Worm (Caenorhabditis elegans) whole organism, L3 larva: ENCODE data around the gene col-126.
"Not testable (repeated sequence)": the region's sequence is repeated elsewhere in the genome, so short reads cannot be mapped to it uniquely, and the experiment has no call there.

ENCODE experiments used
- R02D3.7 ChIP-seq: fragments of 150-350 bp; optimal IDR thresholded peaks from 2 replicates; lab custom pipeline; 2014; ENCODE audit warnings: missing biosample characterization, missing genetic modification characterization
- ZK546.5 ChIP-seq: sonication (generic microtip); optimal IDR thresholded peaks from 2 replicates; lab custom pipeline; 2017; ENCODE audit warnings: missing biosample characterization, missing genetic modification characterization
- ama-1 ChIP-seq: fragments of 150-350 bp; optimal IDR thresholded peaks from 2 replicates; lab custom pipeline; 2018
- ceh-28 ChIP-seq: fragments of 150-350 bp; optimal IDR thresholded peaks from 2 replicates; lab custom pipeline; 2014; ENCODE audit warnings: missing biosample characterization, missing genetic modification reagents, missing genetic modification characterization
- ceh-82 ChIP-seq: fragments of 150-350 bp; optimal IDR thresholded peaks from 2 replicates; lab custom pipeline; 2014; ENCODE audit warnings: missing biosample characterization, missing genetic modification characterization
- ceh-9 ChIP-seq: sonication (generic microtip); optimal IDR thresholded peaks from 2 replicates; lab custom pipeline; 2018; ENCODE audit warnings: missing biosample characterization, missing genetic modification characterization
- egl-27 ChIP-seq: sonication (generic microtip); optimal IDR thresholded peaks from 4 replicates; lab custom pipeline; 2017; ENCODE audit warnings: missing biosample characterization, missing genetic modification reagents, missing genetic modification characterization
- egl-5 ChIP-seq: fragments of 150-350 bp; optimal IDR thresholded peaks from 2 replicates; lab custom pipeline; 2017; ENCODE audit warnings: missing biosample characterization, missing genetic modification reagents, missing genetic modification characterization, inconsistent platforms
- elt-1 ChIP-seq: fragments of 150-350 bp; optimal IDR thresholded peaks from 2 replicates; lab custom pipeline; 2014; ENCODE audit warnings: missing biosample characterization, missing genetic modification characterization
- elt-2 ChIP-seq: sonication (generic microtip); optimal IDR thresholded peaks from 2 replicates; lab custom pipeline; 2016; ENCODE audit warnings: missing genetic modification reagents, mild to moderate bottlenecking, missing genetic modification characterization, missing compliant biosample characterization
- elt-3 ChIP-seq, 3 experiments: fragments of 150-350 bp in 1 of 3; sonication (generic microtip) in 2 of 3; optimal IDR thresholded peaks; 2 replicates in 2 of 3; 4 replicates in 1 of 3; lab custom pipeline; 2014 to 2017; ENCODE audit warnings: missing biosample characterization in 3 of 3, missing genetic modification characterization in 3 of 3
- eor-1 ChIP-seq, 2 experiments: fragments of 150-350 bp; optimal IDR thresholded peaks; 2 replicates each; lab custom pipeline; 2014 to 2018; ENCODE audit warnings: missing biosample characterization in 2 of 2, missing genetic modification characterization in 2 of 2
- fkh-10 ChIP-seq: sonication (generic microtip); optimal IDR thresholded peaks from 2 replicates; lab custom pipeline; 2017; ENCODE audit warnings: missing biosample characterization, missing genetic modification reagents, missing genetic modification characterization
- fkh-2 ChIP-seq: fragments of 150-350 bp; optimal IDR thresholded peaks from 2 replicates; lab custom pipeline; 2014; ENCODE audit warnings: missing biosample characterization, missing genetic modification reagents, missing genetic modification characterization
- fos-1 ChIP-seq: fragments of 150-350 bp; optimal IDR thresholded peaks from 2 replicates; lab custom pipeline; 2014; ENCODE audit warnings: missing biosample characterization, missing genetic modification characterization
- hmg-11 ChIP-seq: sonication (generic microtip); optimal IDR thresholded peaks from 2 replicates; lab custom pipeline; 2016; ENCODE audit warnings: missing genetic modification characterization, missing compliant biosample characterization
- jun-1 ChIP-seq: fragments of 150-350 bp; optimal IDR thresholded peaks from 2 replicates; lab custom pipeline; 2014; ENCODE audit warnings: missing biosample characterization, missing genetic modification reagents, missing genetic modification characterization
- lin-15B ChIP-seq: fragments of 150-350 bp; optimal IDR thresholded peaks from 2 replicates; lab custom pipeline; 2014; ENCODE audit warnings: missing biosample characterization, missing genetic modification characterization
- mdl-1 ChIP-seq: fragments of 150-350 bp; optimal IDR thresholded peaks from 2 replicates; lab custom pipeline; 2014; ENCODE audit warnings: missing biosample characterization, missing genetic modification characterization
- nhr-11 ChIP-seq: fragments of 150-350 bp; optimal IDR thresholded peaks from 2 replicates; lab custom pipeline; 2014; ENCODE audit warnings: missing biosample characterization, missing genetic modification characterization
- nhr-12 ChIP-seq: fragments of 150-350 bp; optimal IDR thresholded peaks from 2 replicates; lab custom pipeline; 2014; ENCODE audit warnings: missing biosample characterization, missing genetic modification characterization
- nhr-23 ChIP-seq: fragments of 150-350 bp; optimal IDR thresholded peaks from 2 replicates; lab custom pipeline; 2014; ENCODE audit warnings: missing biosample characterization, missing genetic modification reagents, missing genetic modification characterization
- nhr-237 ChIP-seq: fragments of 150-350 bp; optimal IDR thresholded peaks from 2 replicates; lab custom pipeline; 2014; ENCODE audit warnings: missing biosample characterization, missing genetic modification characterization
- nhr-43 ChIP-seq: sonication (generic microtip); optimal IDR thresholded peaks from 2 replicates; lab custom pipeline; 2016; ENCODE audit warnings: mild to moderate bottlenecking, missing genetic modification characterization, missing compliant biosample characterization; ENCODE audit not compliant: poor library complexity, severe bottlenecking
- nhr-77 ChIP-seq: fragments of 150-350 bp; optimal IDR thresholded peaks from 2 replicates; lab custom pipeline; 2014; ENCODE audit warnings: missing biosample characterization, missing genetic modification characterization
- pha-4 ChIP-seq: fragments of 150-350 bp; optimal IDR thresholded peaks from 2 replicates; lab custom pipeline; 2014; ENCODE audit warnings: missing biosample characterization, missing genetic modification reagents, missing genetic modification characterization
- pqm-1 ChIP-seq: fragments of 150-350 bp; optimal IDR thresholded peaks from 2 replicates; lab custom pipeline; 2017; ENCODE audit warnings: missing biosample characterization, missing genetic modification characterization, inconsistent platforms
- sea-2 ChIP-seq: fragments of 150-350 bp; sonication (generic microtip); optimal IDR thresholded peaks from 4 replicates; lab custom pipeline; 2014; ENCODE audit warnings: missing biosample characterization, missing genetic modification reagents, missing genetic modification characterization
- skn-1 ChIP-seq: fragments of 150-350 bp; optimal IDR thresholded peaks from 2 replicates; lab custom pipeline; 2014; ENCODE audit warnings: missing biosample characterization, missing genetic modification characterization
- snpc-4 ChIP-seq: fragments of 150-350 bp; optimal IDR thresholded peaks from 2 replicates; lab custom pipeline; 2014; ENCODE audit warnings: missing biosample characterization, missing genetic modification characterization
- unc-62 ChIP-seq: fragments of 150-350 bp; sonication (generic microtip); optimal IDR thresholded peaks from 4 replicates; lab custom pipeline; 2014; ENCODE audit warnings: missing biosample characterization, missing genetic modification reagents, missing genetic modification characterization
- ztf-11 ChIP-seq: fragments of 150-350 bp; optimal IDR thresholded peaks from 2 replicates; lab custom pipeline; 2014; ENCODE audit warnings: missing biosample characterization, missing genetic modification characterization
- ztf-4 ChIP-seq: fragments of 150-350 bp; optimal IDR thresholded peaks from 2 replicates; lab custom pipeline; 2014; ENCODE audit warnings: missing biosample characterization, missing genetic modification characterization

Gene col-126

DNA sequence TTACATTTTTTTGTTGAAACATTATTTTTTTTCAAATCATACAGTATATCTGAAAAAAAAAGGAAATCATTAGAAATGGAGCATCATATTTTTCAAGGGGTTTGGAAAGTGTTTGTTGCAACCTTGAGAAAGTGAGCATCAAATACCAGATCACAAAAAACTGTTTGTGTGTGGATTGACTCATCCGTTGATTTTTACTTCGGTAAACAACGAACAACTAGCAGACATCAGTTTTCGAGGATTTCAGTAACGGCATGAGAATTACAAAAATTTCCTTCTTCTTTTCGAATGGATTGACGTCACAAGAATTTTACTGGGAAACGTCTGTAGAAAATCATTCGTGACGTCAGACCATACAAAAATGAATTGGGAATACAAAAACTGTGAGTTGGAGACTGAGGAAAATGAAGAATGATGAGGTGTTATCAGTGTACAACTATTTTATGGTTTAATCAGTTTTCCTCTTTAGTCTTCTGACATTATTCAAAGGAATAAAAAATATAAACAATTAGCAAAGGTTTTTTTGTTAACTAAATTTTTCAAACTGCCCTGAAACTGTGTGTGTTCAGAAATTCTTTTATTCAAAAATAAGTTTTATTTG lies 15.1 kb upstream of the col-126 start, which contains the start of gene C05C12.4:
Gene C05C12.4, minus strand, starts transcription at position 51 of the 601 bp plus-strand sequence.
- TF ChIP-seq mdl-1 (tag; lab: Kevin White, UChicago) (no peak), nhr-12 (tag; lab: Kevin White, UChicago) (no peak), ama-1 (no peak), nhr-43 (tag; lab: Kevin White, UChicago) (no peak), fos-1 (tag; lab: Kevin White, UChicago) (no peak), egl-27 (no peak), R02D3.7 (no peak), nhr-11 (no peak), skn-1 (tag; lab: Kevin White, UChicago) (peak; percentile 49), pqm-1 (tag; lab: Kevin White, UChicago) (peak; percentile 44), elt-2 (tag; lab: Kevin White, UChicago) (peak; percentile 69), nhr-237 (tag; lab: Kevin White, UChicago) (no peak), pha-4 (tag; lab: Kevin White, UChicago) (no peak)

DNA sequence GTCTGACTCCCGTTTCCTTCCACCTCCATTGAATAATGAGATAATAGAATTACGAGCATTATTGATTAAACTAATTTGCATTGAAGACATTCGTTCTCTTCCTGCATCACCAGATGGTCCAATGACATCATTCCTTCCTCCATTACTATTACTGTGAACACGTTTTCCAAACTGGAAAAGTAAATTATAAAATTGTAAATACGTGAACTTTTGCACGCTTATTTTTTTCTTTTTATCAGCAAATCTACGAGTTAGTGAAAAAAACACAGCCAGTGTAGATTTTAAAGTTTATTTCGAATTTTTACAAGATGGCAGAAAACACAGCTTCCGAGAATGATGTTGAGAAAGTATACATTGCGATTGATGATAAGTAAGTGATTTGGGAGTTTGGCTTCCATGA lies 9.5 kb upstream of the col-126 start, which contains the start of gene C05C12.1:
Gene C05C12.1, plus strand, starts transcription at position 301 of the 400 bp plus-strand sequence.
- TF ChIP-seq ama-1; ztf-4 (tag; lab: Kevin White, UChicago); lin-15B (tag; lab: Kevin White, UChicago): not testable (repeated sequence)

DNA sequence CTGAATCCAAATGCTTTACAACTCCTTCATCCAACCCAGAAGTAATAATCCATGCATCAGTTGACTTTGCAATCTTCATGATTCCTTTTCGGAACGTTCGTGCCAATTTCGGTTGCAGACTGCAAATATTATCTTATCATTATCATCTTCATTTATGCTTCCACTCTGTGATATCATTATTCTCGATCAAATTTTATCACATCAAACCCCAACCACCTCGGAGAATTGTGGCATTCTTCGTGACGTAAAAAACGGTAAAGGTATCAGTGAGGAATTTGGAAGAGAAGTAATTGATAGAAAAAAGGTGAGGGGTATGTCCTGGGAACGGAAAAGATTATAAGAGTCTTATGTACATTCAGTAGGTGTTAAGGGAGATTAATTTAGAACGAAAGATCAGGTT lies 5.7 kb upstream of the col-126 start:
- TF ChIP-seq pqm-1 (tag; lab: Kevin White, UChicago) (peak; percentile 64), elt-2 (tag; lab: Kevin White, UChicago) (peak; percentile 89), elt-3 (tag; optimal IDR thresholded peaks at IDR 0.05; lab: Kevin White, UChicago) (no peak), nhr-23 (no peak), sea-2 (GFP tag; lab: Kevin White, UChicago) (no peak), jun-1 (tag; lab: Kevin White, UChicago) (peak; percentile 63)

DNA sequence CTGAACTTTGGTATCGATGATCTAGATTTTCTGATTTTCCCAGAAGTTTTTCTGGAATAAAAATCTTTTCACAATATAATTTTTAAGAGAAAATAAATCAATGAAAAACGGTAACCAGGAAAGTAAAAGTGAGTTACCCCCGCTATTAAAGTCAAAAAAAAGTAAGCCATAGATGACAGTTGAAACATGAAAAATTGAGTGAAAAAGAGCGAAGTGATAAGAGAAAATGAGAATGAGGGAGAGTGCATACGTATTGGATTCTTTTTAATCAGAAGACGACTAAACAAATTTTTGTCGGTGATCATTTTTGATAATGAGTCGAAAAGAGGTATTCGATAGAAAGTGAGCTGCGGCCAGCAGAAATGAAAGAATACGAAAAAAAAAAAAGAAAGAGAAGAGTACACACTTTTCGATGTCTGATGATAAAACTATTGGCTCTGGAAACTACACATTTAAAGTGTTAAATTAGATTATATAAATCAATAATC lies 3.7 kb upstream of the col-126 start, which contains the start of gene gtl-1:
Gene gtl-1, minus strand, starts transcription at position 51 of the 488 bp plus-strand sequence.
- TF ChIP-seq nhr-237 (tag; lab: Kevin White, UChicago) (no peak), elt-1 (tag; lab: Kevin White, UChicago) (no peak), eor-1 (tag; optimal IDR thresholded peaks at IDR 0.05; lab: Kevin White, UChicago) (no peak), fkh-10 (GFP tag; lab: Kevin White, UChicago) (no peak), ceh-28 (no peak), unc-62 (GFP tag; lab: Kevin White, UChicago) (no peak), ztf-11 (tag; lab: Kevin White, UChicago) (no peak), fkh-2 (tag; lab: Kevin White, UChicago) (no peak), ZK546.5 (tag; lab: Kevin White, UChicago) (no peak), egl-5 (no peak), egl-27 (no peak), nhr-77 (tag; lab: Kevin White, UChicago) (no peak), elt-2 (tag; lab: Kevin White, UChicago) (peak; percentile 87), snpc-4 (no peak), pqm-1 (tag; lab: Kevin White, UChicago) (peak; percentile 27), ceh-82 (tag; lab: Kevin White, UChicago) (no peak), nhr-43 (tag; lab: Kevin White, UChicago) (no peak), fos-1 (tag; lab: Kevin White, UChicago) (no peak), ceh-9 (tag; lab: Kevin White, UChicago) (no peak), lin-15B (tag; lab: Kevin White, UChicago) (no peak), pha-4 (tag; lab: Kevin White, UChicago) (peak; percentile 8), R02D3.7 (no peak), hmg-11 (no peak)
- TF ChIP-seq, all 47 proteins: peak for 3
